Worm (Caenorhabditis elegans) whole organism, L4/young adult: ENCODE measurements around the gene math-37.
"Not testable (repeated sequence)": the region's sequence is repeated elsewhere in the genome, so short reads cannot be mapped to it uniquely, and the experiment has no call there.

Experiments
- W03F9.2 ChIP-seq: fragments of 150-350 bp; optimal IDR thresholded peaks from 2 replicates; lab custom pipeline; 2014; ENCODE audit warnings: missing biosample characterization, missing genetic modification characterization
- dao-5 ChIP-seq: sonication (generic microtip); optimal IDR thresholded peaks from 2 replicates; lab custom pipeline; 2016; ENCODE audit warnings: missing genotype, missing genetic modification characterization, moderate library complexity, missing compliant biosample characterization
- him-1 ChIP-seq: sonication (generic microtip); optimal IDR thresholded peaks from 2 replicates; lab custom pipeline; 2016; ENCODE audit warnings: missing genotype, missing genetic modification reagents, missing genetic modification characterization, missing compliant biosample characterization

math-37 gene

ce11 chrII:2081257-2081656 is 40.7 kb downstream of the math-37 start, which contains the start of gene T16A1.4:
T16A1.4 (plus strand) TSS chrII:2081557.
- no peak for TF ChIP-seq him-1 (tag; lab: Kevin White, UChicago)

ce11 chrII:2080425-2080824 is 41.6 kb downstream of the math-37 start, which contains the start of gene F07E5.9:
F07E5.9 (minus strand) TSS chrII:2080525.
- TF ChIP-seq him-1 (tag; lab: Kevin White, UChicago) = no peak
- no peak for TF ChIP-seq dao-5 (tag; lab: Kevin White, UChicago)
- no peak for TF ChIP-seq W03F9.2 (tag; lab: Kevin White, UChicago)

DNA sequence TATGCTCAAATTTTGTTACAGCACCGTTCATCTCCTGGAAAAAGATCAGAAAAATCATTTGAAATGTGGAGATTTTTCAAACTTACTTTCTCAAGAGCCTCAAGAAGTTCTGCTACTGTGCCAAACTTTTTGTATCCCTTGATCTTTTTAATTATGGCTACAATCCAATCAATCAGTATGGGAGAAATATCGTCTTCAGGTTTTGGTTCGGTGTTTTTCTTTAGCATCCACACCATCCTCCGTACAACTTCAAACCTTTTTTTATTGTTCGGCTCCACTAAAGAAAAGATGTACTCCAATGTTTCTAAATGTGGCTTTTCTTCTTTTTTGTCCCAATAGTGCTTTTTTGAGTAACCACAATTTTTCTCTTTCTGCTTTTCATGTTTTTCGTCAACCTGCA is 45.5 kb downstream of the math-37 start:
- no peak for TF ChIP-seq W03F9.2 (tag; lab: Kevin White, UChicago)
- no peak for TF ChIP-seq dao-5 (tag; lab: Kevin White, UChicago)
- no peak for TF ChIP-seq him-1 (tag; lab: Kevin White, UChicago)

- TF ChIP-seq W03F9.2 (tag; lab: Kevin White, UChicago) (no peak), him-1 (tag; lab: Kevin White, UChicago) (no peak), dao-5 (tag; lab: Kevin White, UChicago) (no peak)
These were observed 46.5 kb downstream of the math-37 start, which contains the start of gene F07E5.8 for ce11 chrII:2075513-2075912. F07E5.8 (minus strand) TSS chrII:2075613.

- TF ChIP-seq him-1 (tag; lab: Kevin White, UChicago) (no peak), W03F9.2 (tag; lab: Kevin White, UChicago) (no peak), dao-5 (tag; lab: Kevin White, UChicago) (no peak)
These were observed 50.6 kb downstream of the math-37 start, which contains the start of gene F07E5.7 for ce11 chrII:2071429-2071828. F07E5.7 (minus strand) TSS chrII:2071529.

DNA sequence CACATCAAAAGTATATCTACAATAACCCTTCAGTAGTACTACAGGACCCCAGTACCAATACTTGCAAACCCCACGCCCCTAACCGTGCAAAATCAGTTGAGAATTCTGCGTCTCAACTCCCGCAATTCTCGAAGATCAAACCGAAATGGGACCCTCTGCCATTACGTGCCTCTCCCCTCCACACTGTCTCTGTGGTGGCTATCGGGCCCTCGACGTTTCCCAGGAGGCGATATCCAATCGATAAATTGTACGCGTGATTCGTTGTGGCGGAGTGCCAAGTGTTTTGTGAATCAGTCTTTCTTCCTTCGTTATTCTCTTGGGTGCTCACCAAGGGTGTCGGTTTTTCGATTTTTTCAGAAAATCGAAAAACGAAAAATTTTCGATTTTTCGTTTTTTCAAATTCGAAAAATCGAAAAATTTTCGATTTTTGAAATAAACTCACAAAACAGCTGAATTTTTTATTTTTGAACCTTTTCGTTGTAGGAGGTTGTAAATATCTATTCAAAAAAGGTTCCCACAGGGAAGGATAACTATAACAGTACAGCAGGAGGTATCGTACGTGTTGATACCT is 54.5 kb downstream of the math-37 start, which contains the start of gene F07E5.12:
F07E5.12 (plus strand) TSS at position 521 of the 571 bp plus-strand sequence.
- TF ChIP-seq him-1, W03F9.2, dao-5 (tag; lab: Kevin White, UChicago): not testable (repeated sequence)
